Worm (Caenorhabditis elegans) whole organism, L4 larva: ENCODE data around the gene bus-8A.

Source experiments
- F26F4.8 ChIP-seq: fragments of 200-800 bp; sonication (Bioruptor generic); conservative IDR thresholded peaks from 2 replicates; pipeline ENCODE4 v1.3.6; 2022; ENCODE audit warnings: missing genetic modification characterization, missing compliant biosample characterization
- R02D3.7 ChIP-seq: fragments of 150-350 bp; sonication (generic microtip); optimal IDR thresholded peaks from 3 replicates; lab custom pipeline; 2014; ENCODE audit warnings: missing biosample characterization, missing genetic modification characterization
- Y105C5A.15 ChIP-seq: fragments of 200-800 bp; sonication (Bioruptor generic); IDR thresholded peaks from 2 replicates; pipeline ENCODE4 v1.3.6; 2022; ENCODE audit warnings: missing genetic modification characterization, missing compliant biosample characterization
- Y75B8A.6 ChIP-seq: fragments of 200-800 bp; sonication (Bioruptor generic); IDR thresholded peaks from 2 replicates; pipeline ENCODE4 v1.3.6; 2022; ENCODE audit warnings: missing genetic modification reagents, missing genetic modification characterization, missing compliant biosample characterization
- aly-2 ChIP-seq: sonication (generic microtip); optimal IDR thresholded peaks from 2 replicates; lab custom pipeline; 2018; ENCODE audit warnings: missing biosample characterization, missing genetic modification characterization
- ceh-32 ChIP-seq: sonication (generic microtip); optimal IDR thresholded peaks from 2 replicates; lab custom pipeline; 2016; ENCODE audit warnings: mild to moderate bottlenecking, missing genetic modification characterization, missing compliant biosample characterization; ENCODE audit not compliant: poor library complexity
- daf-8 ChIP-seq: fragments of 200-800 bp; sonication (Bioruptor generic); IDR thresholded peaks from 2 replicates; pipeline ENCODE4 v1.3.6; 2022; ENCODE audit warnings: missing genetic modification characterization, missing compliant biosample characterization
- dve-1 ChIP-seq: sonication (generic microtip); optimal IDR thresholded peaks from 2 replicates; lab custom pipeline; 2017; ENCODE audit warnings: antibody characterized with exemption, mild to moderate bottlenecking, missing genetic modification characterization, missing compliant biosample characterization; ENCODE audit not compliant: insufficient read depth
- fkh-10 ChIP-seq: fragments of 150-350 bp; optimal IDR thresholded peaks from 2 replicates; lab custom pipeline; 2014; ENCODE audit warnings: missing biosample characterization, missing genetic modification reagents, missing genetic modification characterization
- hlh-30 ChIP-seq: sonication (generic microtip); optimal IDR thresholded peaks from 2 replicates; lab custom pipeline; 2017; ENCODE audit warnings: antibody characterized with exemption, mild to moderate bottlenecking, missing genetic modification characterization, missing compliant biosample characterization; ENCODE audit not compliant: insufficient read depth
- lin-15B ChIP-seq: fragments of 150-350 bp; sonication (generic microtip); optimal IDR thresholded peaks from 3 replicates; lab custom pipeline; 2014; ENCODE audit warnings: missing biosample characterization, missing genetic modification characterization
- lin-38 ChIP-seq: fragments of 200-800 bp; sonication (Bioruptor generic); IDR thresholded peaks from 2 replicates; pipeline ENCODE4 v1.3.6; 2022; ENCODE audit warnings: missing genetic modification reagents, missing genetic modification characterization, missing compliant biosample characterization
- mdl-1 ChIP-seq, 2 experiments: fragments of 150-350 bp in 1 of 2; sonication (generic microtip) in 1 of 2; optimal IDR thresholded peaks; 2 replicates each; lab custom pipeline; 2014 to 2017; ENCODE audit warnings: missing biosample characterization in 2 of 2, missing genetic modification characterization in 2 of 2
- nhr-41 ChIP-seq: fragments of 200-800 bp; sonication (Bioruptor generic); IDR thresholded peaks from 2 replicates; pipeline ENCODE4 v1.3.6; 2022; ENCODE audit warnings: missing genetic modification reagents, missing genetic modification characterization, missing compliant biosample characterization
- nhr-77 ChIP-seq: fragments of 150-350 bp; optimal IDR thresholded peaks from 2 replicates; lab custom pipeline; 2014; ENCODE audit warnings: missing biosample characterization, missing genetic modification characterization
- sdz-12 ChIP-seq: fragments of 200-800 bp; sonication (Bioruptor generic); optimal IDR thresholded peaks from 2 replicates; lab custom pipeline; 2018; ENCODE audit warnings: mild to moderate bottlenecking, missing genetic modification characterization, missing compliant biosample characterization
- skn-1 ChIP-seq: fragments of 150-350 bp; optimal IDR thresholded peaks from 2 replicates; lab custom pipeline; 2014; ENCODE audit warnings: missing biosample characterization, missing genetic modification characterization
- zag-1 ChIP-seq: fragments of 150-350 bp; optimal IDR thresholded peaks from 2 replicates; lab custom pipeline; 2014; ENCODE audit warnings: missing biosample characterization, missing genetic modification characterization
- zfp-2 ChIP-seq: sonication (generic microtip); optimal IDR thresholded peaks from 2 replicates; lab custom pipeline; 2016; ENCODE audit warnings: mild to moderate bottlenecking, missing genetic modification characterization, missing compliant biosample characterization

The bus-8A gene

DNA sequence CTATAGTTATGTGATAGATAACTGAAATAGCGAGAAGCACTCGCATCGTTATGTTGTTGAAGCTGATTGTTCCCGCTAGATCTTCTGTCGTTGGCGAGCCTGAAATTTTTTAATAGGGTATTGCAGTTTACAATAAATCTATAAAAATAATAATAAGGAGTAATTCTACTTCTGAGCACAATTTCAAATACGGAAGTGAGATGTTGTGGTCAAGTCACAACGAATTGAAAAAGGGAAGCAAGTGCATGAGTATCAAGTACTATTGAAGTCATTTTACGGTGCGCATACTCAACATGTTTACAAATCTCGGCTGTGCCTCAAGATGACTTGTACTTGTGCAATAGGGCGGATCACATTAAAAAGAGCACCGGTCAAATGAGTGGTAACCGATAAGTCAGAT is 45.7 kb downstream of the bus-8A start, which contains the start of gene lgx-1:
Gene lgx-1 (minus strand): TSS at position 101 of the 400 bp plus-strand sequence.
- TF ChIP-seq sdz-12 (no peak), F26F4.8 (GFP tag; lab: Robert Waterston, UW) (no peak), nhr-41 (GFP tag; lab: Robert Waterston, UW) (no peak), ceh-32 (tag; lab: Kevin White, UChicago) (no peak), hlh-30 (tag; lab: Kevin White, UChicago) (no peak), zfp-2 (tag; lab: Kevin White, UChicago) (no peak), lin-15B (tag; lab: Kevin White, UChicago) (no peak), skn-1 (tag; lab: Kevin White, UChicago) (no peak), daf-8 (no peak), nhr-77 (tag; lab: Kevin White, UChicago) (no peak), fkh-10 (GFP tag; lab: Kevin White, UChicago) (no peak), mdl-1 (tag; optimal IDR thresholded peaks at IDR 0.05; lab: Kevin White, UChicago) (no peak), R02D3.7 (tag; lab: Kevin White, UChicago) (no peak), lin-38 (GFP tag; lab: Robert Waterston, UW) (no peak), Y105C5A.15 (GFP tag; lab: Robert Waterston, UW) (no peak), zag-1 (tag; lab: Kevin White, UChicago) (no peak), dve-1 (tag; lab: Kevin White, UChicago) (no peak), Y75B8A.6 (GFP tag; lab: Robert Waterston, UW) (no peak), aly-2 (tag; lab: Kevin White, UChicago) (no peak)
